Worm (Caenorhabditis elegans) whole organism, young adult: ENCODE data around the gene srdh-1.

Source experiments
- B0336.3 ChIP-seq: fragments of 200-800 bp; sonication (Bioruptor generic); IDR thresholded peaks from 2 replicates; pipeline ENCODE4 v1.3.6; 2022; ENCODE audit warnings: missing genetic modification characterization, missing compliant biosample characterization
- F49E8.2 ChIP-seq: sonication (generic microtip); optimal IDR thresholded peaks from 3 replicates; lab custom pipeline; 2017; ENCODE audit warnings: missing genetic modification characterization, mild to moderate bottlenecking, missing compliant biosample characterization, antibody characterized with exemption, moderate library complexity; ENCODE audit not compliant: insufficient read depth
- F55B11.4 ChIP-seq: sonication (generic microtip); optimal IDR thresholded peaks from 2 replicates; lab custom pipeline; 2016; ENCODE audit warnings: missing compliant biosample characterization, missing genetic modification characterization, borderline replicate concordance; ENCODE audit not compliant: insufficient read depth
- Y53G8AR.9 ChIP-seq: fragments of 200-800 bp; sonication (Bioruptor generic); conservative IDR thresholded peaks from 2 replicates; pipeline ENCODE4 v1.3.6; 2022; ENCODE audit warnings: missing genetic modification reagents, missing genetic modification characterization, missing compliant biosample characterization
- attf-6 ChIP-seq: fragments of 200-800 bp; sonication (Bioruptor generic); IDR thresholded peaks from 2 replicates; pipeline ENCODE4 v1.3.6; 2022; ENCODE audit warnings: missing genetic modification reagents, missing genetic modification characterization, missing compliant biosample characterization
- ceh-91 ChIP-seq: fragments of 200-800 bp; sonication (Bioruptor generic); IDR thresholded peaks from 2 replicates; pipeline ENCODE4 v1.3.6; 2022; ENCODE audit warnings: missing genetic modification reagents, missing genetic modification characterization, missing compliant biosample characterization
- dpl-1 ChIP-seq: fragments of 150-350 bp; optimal IDR thresholded peaks from 2 replicates; lab custom pipeline; 2014; ENCODE audit warnings: missing biosample characterization, missing genetic modification reagents, missing genetic modification characterization
- hlh-12 ChIP-seq: sonication (generic microtip); optimal IDR thresholded peaks from 2 replicates; lab custom pipeline; 2016; ENCODE audit warnings: missing genetic modification characterization, missing compliant biosample characterization
- hrde-1 ChIP-seq: sonication (generic microtip); optimal IDR thresholded peaks from 2 replicates; lab custom pipeline; 2016; ENCODE audit warnings: missing genetic modification characterization, mild to moderate bottlenecking, missing compliant biosample characterization, moderate library complexity, missing genotype, missing genetic modification reagents, borderline replicate concordance
- madf-6 ChIP-seq: fragments of 200-800 bp; sonication (Bioruptor generic); IDR thresholded peaks from 2 replicates; pipeline ENCODE4 v1.3.6; 2022; ENCODE audit warnings: missing genetic modification reagents, missing genetic modification characterization, missing compliant biosample characterization
- mcd-1 ChIP-seq: fragments of 200-800 bp; sonication (Bioruptor generic); IDR thresholded peaks from 2 replicates; pipeline ENCODE4 v1.3.6; 2022; ENCODE audit warnings: missing genetic modification reagents, missing genetic modification characterization, missing compliant biosample characterization
- rcor-1 ChIP-seq: fragments of 200-800 bp; sonication (Bioruptor generic); IDR thresholded peaks from 2 replicates; pipeline ENCODE4 v1.3.6; 2022; ENCODE audit warnings: missing genetic modification reagents, missing genetic modification characterization, missing compliant biosample characterization
- ztf-26 ChIP-seq: sonication (generic microtip); optimal IDR thresholded peaks from 2 replicates; lab custom pipeline; 2017; ENCODE audit warnings: missing genetic modification characterization, missing compliant biosample characterization

- TF ChIP-seq hrde-1 (tag; lab: Kevin White, UChicago), result no peak
- no peak for TF ChIP-seq B0336.3
- TF ChIP-seq dpl-1 (GFP tag; lab: Kevin White, UChicago), result no peak
- TF ChIP-seq F49E8.2 (tag; lab: Kevin White, UChicago), result no peak
- TF ChIP-seq ceh-91 (GFP tag; lab: Robert Waterston, UW), result no peak
- TF ChIP-seq ztf-26 (tag; lab: Kevin White, UChicago), result no peak
- TF ChIP-seq F55B11.4 (tag; lab: Kevin White, UChicago), result no peak
- TF ChIP-seq hlh-12 (tag; lab: Kevin White, UChicago), result no peak
- TF ChIP-seq rcor-1 (GFP tag; lab: Robert Waterston, UW), result no peak
- no peak for TF ChIP-seq attf-6 (GFP tag; lab: Robert Waterston, UW)
- TF ChIP-seq mcd-1 (GFP tag; lab: Robert Waterston, UW), result no peak
- no peak for TF ChIP-seq madf-6 (GFP tag; lab: Robert Waterston, UW)
- no peak for TF ChIP-seq Y53G8AR.9 (GFP tag; lab: Robert Waterston, UW)
These were observed 4.9 kb downstream of the srdh-1 start, which contains the start of gene K01C8.2 for ce11 chrII:8269351-8269750.
